Worm (Caenorhabditis elegans) whole organism, early embryonic: ENCODE data around the gene R160.14.

Experiments used
- B0310.2 ChIP-seq: sonication (generic microtip); optimal IDR thresholded peaks from 2 replicates; lab custom pipeline; 2016; ENCODE audit warnings: mild to moderate bottlenecking, missing genetic modification characterization, missing compliant biosample characterization
- F13C5.2 ChIP-seq: sonication (generic microtip); optimal IDR thresholded peaks from 2 replicates; lab custom pipeline; 2017; ENCODE audit warnings: mild to moderate bottlenecking, missing genetic modification characterization, inconsistent platforms, missing compliant biosample characterization
- aly-1 ChIP-seq: sonication (generic microtip); optimal IDR thresholded peaks from 2 replicates; lab custom pipeline; 2016; ENCODE audit warnings: missing genetic modification characterization, missing compliant biosample characterization
- ama-1 ChIP-seq: fragments of 150-350 bp; optimal IDR thresholded peaks from 2 replicates; lab custom pipeline; 2014
- ceh-13 ChIP-seq: fragments of 200-800 bp; sonication (Bioruptor generic); optimal IDR thresholded peaks from 2 replicates; lab custom pipeline; 2018; ENCODE audit warnings: mild to moderate bottlenecking, missing genetic modification characterization, missing compliant biosample characterization
- ceh-36 ChIP-seq: sonication (generic microtip); optimal IDR thresholded peaks from 2 replicates; lab custom pipeline; 2016; ENCODE audit warnings: missing genetic modification characterization, inconsistent platforms, missing compliant biosample characterization
- ets-7 ChIP-seq: sonication (generic microtip); optimal IDR thresholded peaks from 2 replicates; lab custom pipeline; 2016; ENCODE audit warnings: missing genotype, missing genetic modification characterization, missing compliant biosample characterization
- flt-1 ChIP-seq: fragments of 200-800 bp; sonication (Bioruptor generic); IDR thresholded peaks from 2 replicates; pipeline ENCODE4 v1.3.6; 2022; ENCODE audit warnings: missing genetic modification characterization, missing compliant biosample characterization
- hmbx-1 ChIP-seq: sonication (generic microtip); optimal IDR thresholded peaks from 2 replicates; lab custom pipeline; 2016; ENCODE audit warnings: mild to moderate bottlenecking, missing genetic modification characterization, missing compliant biosample characterization
- hmg-4 ChIP-seq: fragments of 200-800 bp; sonication (Bioruptor generic); optimal IDR thresholded peaks from 2 replicates; lab custom pipeline; 2018; ENCODE audit warnings: mild to moderate bottlenecking, missing genetic modification characterization, missing compliant biosample characterization
- hnd-1 ChIP-seq: sonication (generic microtip); optimal IDR thresholded peaks from 2 replicates; lab custom pipeline; 2016; ENCODE audit warnings: missing genetic modification characterization, missing compliant biosample characterization
- pes-1 ChIP-seq: fragments of 200-800 bp; sonication (Bioruptor generic); IDR thresholded peaks from 2 replicates; pipeline ENCODE4 v1.3.6; 2022; ENCODE audit warnings: missing genetic modification reagents, missing genetic modification characterization, missing compliant biosample characterization
- scrt-1 ChIP-seq: fragments of 200-800 bp; sonication (Bioruptor generic); IDR thresholded peaks from 2 replicates; pipeline ENCODE4 v1.3.6; 2022; ENCODE audit warnings: missing genetic modification characterization, missing compliant biosample characterization
- sea-1 ChIP-seq: fragments of 200-800 bp; sonication (Bioruptor generic); conservative IDR thresholded peaks from 2 replicates; pipeline ENCODE4 v1.3.6; 2022; ENCODE audit warnings: missing genetic modification characterization, missing compliant biosample characterization
- tbx-11 ChIP-seq: fragments of 200-800 bp; sonication (Bioruptor generic); IDR thresholded peaks from 2 replicates; pipeline ENCODE4 v1.3.6; 2022; ENCODE audit warnings: missing genetic modification characterization, missing compliant biosample characterization
- tbx-37 ChIP-seq: fragments of 200-800 bp; sonication (Bioruptor generic); conservative IDR thresholded peaks from 2 replicates; pipeline ENCODE4 v1.3.6; 2022; ENCODE audit warnings: missing genetic modification reagents, missing genetic modification characterization, missing compliant biosample characterization
- tra-4 ChIP-seq: sonication (generic microtip); optimal IDR thresholded peaks from 2 replicates; lab custom pipeline; 2017; ENCODE audit warnings: missing genetic modification characterization, missing compliant biosample characterization

Gene R160.14

DNA sequence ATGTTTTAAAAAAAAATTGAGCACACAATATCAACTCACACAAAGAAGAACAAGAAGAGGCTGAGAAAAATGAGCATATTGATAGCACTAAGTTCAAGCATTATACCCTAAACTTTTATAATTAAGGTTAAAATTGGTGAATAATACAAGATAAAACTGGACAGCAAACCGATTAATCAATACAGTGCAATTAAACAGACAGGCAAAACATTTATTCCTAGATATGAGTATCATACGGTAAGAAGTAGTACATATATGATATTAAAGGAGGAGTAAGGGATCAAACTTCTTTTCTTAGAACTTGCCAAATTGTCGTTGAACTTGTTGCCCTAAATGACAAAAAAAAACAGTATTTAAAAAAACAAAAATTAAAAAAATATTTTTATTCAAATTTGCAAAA, at the start of gene R160.14:
Gene R160.14, minus strand, starts transcription at position 101 of the 400 bp plus-strand sequence.
- no peak for TF ChIP-seq hmbx-1 (tag; lab: Kevin White, UChicago)
- no peak for TF ChIP-seq F13C5.2 (tag; lab: Kevin White, UChicago)
- no peak for TF ChIP-seq aly-1 (tag; lab: Kevin White, UChicago)
- no peak for TF ChIP-seq hmg-4 (GFP tag; lab: Kevin White, UChicago)
- no peak for TF ChIP-seq B0310.2
- TF ChIP-seq pes-1: no peak
- TF ChIP-seq ceh-13 (GFP tag; lab: Kevin White, UChicago): no peak
- no peak for TF ChIP-seq tra-4 (tag; lab: Kevin White, UChicago)
- TF ChIP-seq ets-7 (tag; lab: Kevin White, UChicago): no peak
- no peak for TF ChIP-seq sea-1 (GFP tag; lab: Robert Waterston, UW)
- TF ChIP-seq ceh-36 (tag; lab: Kevin White, UChicago): no peak
- TF ChIP-seq scrt-1 (GFP tag; lab: Robert Waterston, UW): no peak
- TF ChIP-seq tbx-37: no peak
- TF ChIP-seq flt-1 (GFP tag; lab: Robert Waterston, UW): no peak
- no peak for TF ChIP-seq ama-1
- no peak for TF ChIP-seq tbx-11 (GFP tag; lab: Robert Waterston, UW)
- TF ChIP-seq hnd-1: no peak

- TF ChIP-seq scrt-1 (GFP tag; lab: Robert Waterston, UW) (no peak), flt-1 (GFP tag; lab: Robert Waterston, UW) (no peak), sea-1 (GFP tag; lab: Robert Waterston, UW) (no peak)
Observed at ce11 chrX:4418751-4419150, 46.9 kb upstream of the R160.14 start, which contains the start of gene dop-1. dop-1 (minus strand) TSS chrX:4418851.

DNA sequence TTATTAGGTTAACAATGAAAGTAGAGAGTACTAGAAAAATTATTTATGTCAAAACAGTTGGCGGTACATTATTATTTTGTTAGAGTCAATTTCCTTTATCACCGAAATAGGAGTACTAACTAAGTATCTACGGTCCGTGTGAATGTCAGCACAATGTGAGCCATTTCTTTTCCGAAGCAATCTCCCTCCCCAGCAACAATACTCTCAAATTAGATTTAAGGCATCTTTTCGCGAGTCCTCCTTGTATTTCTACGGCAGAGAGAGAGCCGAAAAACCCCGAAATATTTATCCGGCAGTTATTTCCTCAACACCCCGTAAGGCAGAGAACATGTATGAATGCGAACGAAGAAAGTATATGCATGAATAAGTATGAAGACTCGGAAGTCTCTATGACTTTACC, 43.4 kb upstream of the R160.14 start:
- TF ChIP-seq hnd-1: no peak
- TF ChIP-seq B0310.2: no peak
- no peak for TF ChIP-seq flt-1 (GFP tag; lab: Robert Waterston, UW)
- TF ChIP-seq pes-1: no peak
- no peak for TF ChIP-seq F13C5.2 (tag; lab: Kevin White, UChicago)
- TF ChIP-seq ets-7 (tag; lab: Kevin White, UChicago): no peak

- TF ChIP-seq tbx-11 (GFP tag; lab: Robert Waterston, UW) (no peak), tra-4 (tag; lab: Kevin White, UChicago) (no peak), hmg-4 (GFP tag; lab: Kevin White, UChicago) (no peak), scrt-1 (GFP tag; lab: Robert Waterston, UW) (no peak), pes-1 (no peak), hnd-1 (no peak), F13C5.2 (tag; lab: Kevin White, UChicago) (no peak), sea-1 (GFP tag; lab: Robert Waterston, UW) (no peak), tbx-37 (no peak), aly-1 (tag; lab: Kevin White, UChicago) (no peak), hmbx-1 (tag; lab: Kevin White, UChicago) (no peak), B0310.2 (no peak), flt-1 (GFP tag; lab: Robert Waterston, UW) (no peak), ama-1 (no peak), ets-7 (tag; lab: Kevin White, UChicago) (no peak), ceh-36 (tag; lab: Kevin White, UChicago) (no peak), ceh-13 (GFP tag; lab: Kevin White, UChicago) (no peak)
Observed at ce11 chrX:4413206-4413605, 41.3 kb upstream of the R160.14 start.

- TF ChIP-seq tra-4 (tag; lab: Kevin White, UChicago): no peak
- TF ChIP-seq ceh-36 (tag; lab: Kevin White, UChicago): no peak
- TF ChIP-seq aly-1 (tag; lab: Kevin White, UChicago): no peak
- no peak for TF ChIP-seq B0310.2
Observed at ce11 chrX:4410280-4410911, 38.5 kb upstream of the R160.14 start.

ce11 chrX:4409591-4410279, 37.8 kb upstream of the R160.14 start:
- TF ChIP-seq aly-1 (tag; lab: Kevin White, UChicago) (no peak), hmbx-1 (tag; lab: Kevin White, UChicago) (no peak), B0310.2 (no peak), hnd-1 (no peak), scrt-1 (GFP tag; lab: Robert Waterston, UW) (no peak), ama-1 (no peak), tra-4 (tag; lab: Kevin White, UChicago) (no peak), ets-7 (tag; lab: Kevin White, UChicago) (no peak), F13C5.2 (tag; lab: Kevin White, UChicago) (no peak), hmg-4 (GFP tag; lab: Kevin White, UChicago) (no peak), tbx-37 (no peak), sea-1 (GFP tag; lab: Robert Waterston, UW) (no peak), ceh-36 (tag; lab: Kevin White, UChicago) (no peak)

DNA sequence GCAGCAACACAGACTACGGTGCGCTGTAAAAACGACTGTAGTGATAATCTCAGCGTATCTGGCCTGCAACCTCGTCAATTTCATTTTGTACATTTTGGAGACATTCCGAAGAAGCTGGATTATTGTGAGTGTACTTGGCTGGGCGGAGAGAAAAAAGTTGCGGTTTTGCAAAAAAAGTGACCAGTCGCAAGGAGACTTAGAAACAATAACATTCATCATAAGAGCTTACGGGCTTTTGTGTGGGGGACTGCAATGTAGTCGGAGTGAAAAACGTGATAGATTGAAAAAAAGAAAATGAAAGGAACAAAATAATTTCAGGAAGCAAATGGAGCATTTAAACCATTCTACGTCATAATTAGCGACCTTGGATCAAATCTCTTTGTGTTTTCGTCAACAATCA, 36.6 kb upstream of the R160.14 start:
- no peak for TF ChIP-seq scrt-1 (GFP tag; lab: Robert Waterston, UW)
- TF ChIP-seq F13C5.2 (tag; lab: Kevin White, UChicago): no peak
- TF ChIP-seq aly-1 (tag; lab: Kevin White, UChicago): no peak
- no peak for TF ChIP-seq tbx-11 (GFP tag; lab: Robert Waterston, UW)
- TF ChIP-seq ama-1: no peak
- TF ChIP-seq B0310.2: no peak
- TF ChIP-seq hmg-4 (GFP tag; lab: Kevin White, UChicago): no peak
- no peak for TF ChIP-seq hnd-1
